Fruit fly (Drosophila melanogaster): Measurements from ENCODE around the gene CG13049.

CG13049 gene

dm6 chr3L:16281880-16282556 is at the start of gene CG13049:
CG13049 (minus strand) TSS chr3L:16281930.
- TF ChIP-seq noc (tag; optimal IDR thresholded peaks at IDR 0.05) = no peak

- no peak for TF ChIP-seq noc (tag; optimal IDR thresholded peaks at IDR 0.05)
These were observed 49.0 kb upstream of the CG13049 start, which contains the start of gene CG33060 for dm6 chr3L:16330740-16331139. CG33060 (plus strand) TSS chr3L:16331040.

dm6 chr3L:16329495-16329894 is 47.8 kb upstream of the CG13049 start, which contains the start of gene CG33061:
CG33061 (plus strand) TSS chr3L:16329795.
- TF ChIP-seq noc (tag; optimal IDR thresholded peaks at IDR 0.05) = no peak

DNA sequence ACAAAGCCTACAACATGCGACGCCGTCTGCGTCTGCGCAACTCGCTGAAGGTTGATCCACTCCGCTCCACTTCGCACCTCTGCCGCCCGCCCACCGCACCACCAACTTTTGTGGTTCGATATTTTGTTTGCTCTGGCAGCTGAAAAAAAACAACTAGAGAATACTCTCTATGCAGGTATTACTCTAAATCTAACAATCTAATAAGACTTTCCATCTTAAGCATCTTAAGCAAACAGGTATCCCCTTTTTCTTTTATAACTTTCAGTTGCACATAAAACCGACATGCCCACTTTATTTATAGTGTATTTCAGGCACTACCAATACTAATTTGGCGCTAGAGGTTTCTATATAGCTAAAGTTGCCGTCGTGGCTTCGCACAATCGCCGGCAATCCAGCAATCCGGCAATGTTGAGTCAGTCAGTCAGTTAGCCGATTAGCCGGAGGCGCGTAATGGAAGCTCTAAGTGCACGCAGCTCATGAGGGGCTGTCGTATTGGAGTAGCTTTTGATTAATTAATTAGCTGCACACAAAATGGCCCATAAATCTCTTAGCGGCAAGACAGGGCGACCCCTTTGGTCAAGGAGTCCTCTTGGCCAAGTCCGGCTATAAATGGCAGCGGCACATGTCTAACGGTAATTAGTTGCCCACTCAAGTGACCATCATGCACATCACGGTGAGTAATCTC is 46.6 kb upstream of the CG13049 start, which contains the start of gene CG13058:
TSS of gene CG13058 (plus strand) at position 635 of the 685 bp plus-strand sequence.
- peak; percentile 75 for TF ChIP-seq noc (tag; optimal IDR thresholded peaks at IDR 0.05)

dm6 chr3L:16327776-16328175 is 46.0 kb upstream of the CG13049 start, which contains the start of gene CG13038:
CG13038 (minus strand) TSS chr3L:16327893.
- TF ChIP-seq noc (tag; optimal IDR thresholded peaks at IDR 0.05) = no peak

- TF ChIP-seq noc (tag; optimal IDR thresholded peaks at IDR 0.05) = no peak
These were observed 44.9 kb upstream of the CG13049 start, which contains the start of the genes CG13040 and CG13039 for dm6 chr3L:16326657-16327056. CG13040 (minus strand) TSS chr3L:16326757. CG13039 (minus strand) TSS chr3L:16326762.

DNA sequence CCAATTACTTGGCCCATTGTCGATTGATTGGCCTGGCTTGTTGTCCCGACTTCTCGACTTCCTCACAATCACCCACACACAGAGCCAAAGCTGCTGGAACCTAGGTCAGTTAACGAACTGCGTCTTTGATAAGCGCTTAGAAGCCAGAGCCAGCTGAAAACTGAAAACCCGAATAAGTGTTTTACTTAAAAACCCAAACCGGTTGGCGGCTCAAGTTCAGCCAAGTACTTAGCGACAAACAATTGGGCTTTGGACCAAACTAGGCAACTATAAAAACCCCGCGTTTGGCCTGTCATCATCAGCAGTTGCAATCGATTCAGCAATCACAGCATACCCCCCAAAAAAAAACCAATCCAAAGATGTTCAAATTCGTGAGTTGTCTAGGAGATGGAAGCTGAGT is 41.6 kb upstream of the CG13049 start, which contains the start of gene CG13059:
TSS of gene CG13059 (plus strand) at position 301 of the 400 bp plus-strand sequence.
- no peak for TF ChIP-seq noc (tag; optimal IDR thresholded peaks at IDR 0.05)

- no peak for TF ChIP-seq noc (tag; optimal IDR thresholded peaks at IDR 0.05)
These were observed 39.4 kb upstream of the CG13049 start, which contains the start of gene CG42718 for dm6 chr3L:16321172-16321571. CG42718 (minus strand) TSS chr3L:16321272.

- no peak for TF ChIP-seq noc (tag; optimal IDR thresholded peaks at IDR 0.05)
These were observed 37.7 kb upstream of the CG13049 start, which contains the start of the genes CG13041 and CG13060 for dm6 chr3L:16319399-16319906. CG13041 (minus strand) TSS chr3L:16319526. CG13060 (plus strand) TSS chr3L:16319856.

dm6 chr3L:16317724-16318123 is 36.0 kb upstream of the CG13049 start, which contains the start of gene Nplp3:
Nplp3 (plus strand) TSS chr3L:16318024.
- TF ChIP-seq noc (tag; optimal IDR thresholded peaks at IDR 0.05) = no peak

dm6 chr3L:16313985-16314384 is 32.3 kb upstream of the CG13049 start, which contains the start of gene CG13062:
CG13062 (plus strand) TSS chr3L:16314285.
- no peak for TF ChIP-seq noc (tag; optimal IDR thresholded peaks at IDR 0.05)

DNA sequence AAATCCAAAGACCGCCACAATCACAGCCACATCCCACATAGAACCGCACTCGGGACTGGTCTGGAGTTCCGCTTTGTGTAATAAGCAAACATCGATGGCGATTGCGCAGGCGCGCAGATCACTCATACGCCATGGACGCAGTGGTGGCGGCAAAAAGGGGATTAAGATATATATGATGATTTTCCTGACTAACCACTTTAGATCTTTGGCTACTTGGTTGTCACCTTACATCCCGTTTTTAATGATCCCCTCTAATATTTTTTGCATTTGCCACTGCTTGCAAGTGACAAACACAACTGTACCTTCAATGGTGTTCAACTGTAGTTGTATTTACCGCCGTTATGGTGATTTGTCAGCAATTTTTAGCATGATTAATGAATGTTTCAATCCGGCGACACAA is 28.2 kb upstream of the CG13049 start:
- peak; percentile 61 for TF ChIP-seq noc (tag; optimal IDR thresholded peaks at IDR 0.05)

- no peak for TF ChIP-seq noc (tag; optimal IDR thresholded peaks at IDR 0.05)
These were observed 26.6 kb upstream of the CG13049 start, which contains the start of gene CG13042 for dm6 chr3L:16308380-16308779. CG13042 (minus strand) TSS chr3L:16308480.

dm6 chr3L:16305820-16306650 is 24.3 kb upstream of the CG13049 start, which contains the start of the genes CG13043 and CG13063:
CG13043 (minus strand) TSS chr3L:16305870.
CG13063 (plus strand) TSS chr3L:16306600.
- no peak for TF ChIP-seq noc (tag; optimal IDR thresholded peaks at IDR 0.05)

dm6 chr3L:16303982-16304381 is 22.3 kb upstream of the CG13049 start, which contains the start of gene CG43249:
CG43249 (plus strand) TSS chr3L:16304282.
- TF ChIP-seq noc (tag; optimal IDR thresholded peaks at IDR 0.05) = no peak

All from whole organism, larva.